Fruit fly (Drosophila melanogaster) whole organism: ENCODE measurements around the gene D19A.

Source experiments
- pan ChIP-seq: fragments of >200 bp; optimal IDR thresholded peaks from 2 replicates; lab custom pipeline; 2017
- psq ChIP-seq: fragments of >200 bp; optimal IDR thresholded peaks from 2 replicates; lab custom pipeline; 2017

- TF ChIP-seq psq (no peak), pan (lab: Kevin White, UChicago) (no peak)
These were observed 48.0 kb downstream of the D19A start for dm6 chr3L:6140771-6141472.
